Fruit fly (Drosophila melanogaster): ENCODE data around the gene dyl.

DNA sequence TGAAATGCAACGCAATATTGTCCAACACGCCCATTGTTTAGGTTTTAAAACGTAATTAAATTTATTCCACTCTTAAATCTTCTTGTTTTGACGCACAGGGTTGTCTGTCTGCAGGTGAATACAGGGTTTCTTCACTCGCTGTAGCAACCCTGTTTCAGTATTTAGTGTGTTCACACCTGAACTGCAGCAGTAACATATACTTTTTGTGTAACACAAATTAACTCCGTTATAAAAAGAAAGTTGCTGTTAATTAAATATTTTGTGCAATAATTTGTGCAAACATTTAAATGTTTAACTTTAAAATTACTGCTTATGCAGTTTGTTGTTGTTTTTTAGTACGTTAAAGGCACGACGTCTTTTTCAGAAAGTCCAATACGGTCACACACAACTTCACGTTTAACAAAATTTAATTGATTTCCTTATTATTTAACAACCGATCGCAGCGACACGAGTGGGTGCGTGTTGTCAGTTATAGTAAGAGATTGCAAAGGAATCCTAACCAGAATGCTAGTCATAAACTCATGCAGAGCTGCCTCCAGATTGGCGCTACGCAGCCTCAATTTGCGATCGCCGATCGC is 15.3 kb downstream of the dyl start, which contains the start of the genes CG15012 and Fdx2:
- TF ChIP-seq woc (GFP tag; optimal IDR thresholded peaks at IDR 0.05) (peak; percentile 71), ey (GFP tag; optimal IDR thresholded peaks at IDR 0.05) (peak; percentile 8), br (GFP tag; optimal IDR thresholded peaks at IDR 0.05) (no peak), Myc (optimal IDR thresholded peaks at IDR 0.05) (peak; percentile 33), Hr83 (GFP tag; optimal IDR thresholded peaks at IDR 0.05; ENCODE audit: poor library complexity, severe bottlenecking) (no peak)
